Worm (Caenorhabditis elegans) whole organism, L2 larva: ENCODE measurements around the gene rps-4.

Experiments used
- C34F6.9 ChIP-seq: fragments of 150-350 bp; optimal IDR thresholded peaks from 2 replicates; lab custom pipeline; 2014; ENCODE audit warnings: missing biosample characterization, missing genetic modification characterization
- F13H6.1 ChIP-seq: sonication (generic microtip); optimal IDR thresholded peaks from 2 replicates; lab custom pipeline; 2016; ENCODE audit warnings: missing genetic modification characterization, missing compliant biosample characterization
- R02D3.7 ChIP-seq: fragments of 150-350 bp; optimal IDR thresholded peaks from 2 replicates; lab custom pipeline; 2014; ENCODE audit warnings: missing biosample characterization, missing genetic modification characterization
- alr-1 ChIP-seq: fragments of 150-350 bp; optimal IDR thresholded peaks from 2 replicates; lab custom pipeline; 2014; ENCODE audit warnings: missing biosample characterization, missing genetic modification characterization
- aly-2 ChIP-seq: fragments of 150-350 bp; optimal IDR thresholded peaks from 2 replicates; lab custom pipeline; 2014; ENCODE audit warnings: missing biosample characterization, missing genetic modification characterization
- ama-1 ChIP-seq: fragments of 150-350 bp; optimal IDR thresholded peaks from 2 replicates; lab custom pipeline; 2018; ENCODE audit warnings: inconsistent platforms
- blmp-1 ChIP-seq: sonication (generic microtip); optimal IDR thresholded peaks from 2 replicates; lab custom pipeline; 2017; ENCODE audit warnings: missing genetic modification characterization, mild to moderate bottlenecking, missing compliant biosample characterization, antibody characterized with exemption, moderate library complexity; ENCODE audit not compliant: insufficient read depth
- ceh-16 ChIP-seq: fragments of 150-350 bp; optimal IDR thresholded peaks from 2 replicates; lab custom pipeline; 2014; ENCODE audit warnings: missing biosample characterization, missing genetic modification characterization
- crh-2 ChIP-seq: sonication (generic microtip); optimal IDR thresholded peaks from 2 replicates; lab custom pipeline; 2017; ENCODE audit warnings: missing biosample characterization, missing genetic modification characterization
- egl-27 ChIP-seq: sonication (generic microtip); optimal IDR thresholded peaks from 3 replicates; lab custom pipeline; 2017; ENCODE audit warnings: missing biosample characterization, missing genetic modification reagents, missing genetic modification characterization
- elt-1 ChIP-seq: fragments of 150-350 bp; optimal IDR thresholded peaks from 2 replicates; lab custom pipeline; 2014; ENCODE audit warnings: missing biosample characterization, missing genetic modification characterization
- elt-3 ChIP-seq: sonication (generic microtip); optimal IDR thresholded peaks from 2 replicates; lab custom pipeline; 2017; ENCODE audit warnings: missing biosample characterization, missing genetic modification characterization
- fos-1 ChIP-seq: fragments of 150-350 bp; optimal IDR thresholded peaks from 2 replicates; lab custom pipeline; 2014; ENCODE audit warnings: missing biosample characterization, missing genetic modification characterization
- gmeb-1 ChIP-seq: fragments of 150-350 bp; optimal IDR thresholded peaks from 2 replicates; lab custom pipeline; 2014; ENCODE audit warnings: missing biosample characterization, missing genetic modification characterization
- lin-13 ChIP-seq: fragments of 150-350 bp; optimal IDR thresholded peaks from 2 replicates; lab custom pipeline; 2014; ENCODE audit warnings: missing biosample characterization, missing genetic modification reagents, missing genetic modification characterization
- lin-39 ChIP-seq: fragments of 150-350 bp; optimal IDR thresholded peaks from 2 replicates; lab custom pipeline; 2014; ENCODE audit warnings: missing biosample characterization, missing genetic modification reagents, missing genetic modification characterization
- lsy-2 ChIP-seq, 2 experiments: fragments of 150-350 bp in 1 of 2; sonication (generic microtip) in 1 of 2; optimal IDR thresholded peaks; 2 replicates each; lab custom pipeline; 2014 to 2017; ENCODE audit warnings: missing biosample characterization in 2 of 2, missing genetic modification characterization in 2 of 2
- mbf-1 ChIP-seq: sonication (generic microtip); optimal IDR thresholded peaks from 2 replicates; lab custom pipeline; 2017; ENCODE audit warnings: missing biosample characterization, missing genetic modification characterization
- mdl-1 ChIP-seq, 2 experiments: fragments of 150-350 bp in 1 of 2; sonication (generic microtip) in 1 of 2; optimal IDR thresholded peaks; 2 replicates each; lab custom pipeline; 2017; ENCODE audit warnings: missing biosample characterization in 2 of 2, missing genetic modification characterization in 2 of 2
- nhr-10 ChIP-seq: sonication (generic microtip); optimal IDR thresholded peaks from 2 replicates; lab custom pipeline; 2017; ENCODE audit warnings: missing biosample characterization, missing genetic modification characterization
- nhr-11 ChIP-seq: fragments of 150-350 bp; optimal IDR thresholded peaks from 2 replicates; lab custom pipeline; 2014; ENCODE audit warnings: missing biosample characterization, missing genetic modification characterization
- nhr-12 ChIP-seq: fragments of 150-350 bp; optimal IDR thresholded peaks from 2 replicates; lab custom pipeline; 2014; ENCODE audit warnings: missing biosample characterization, missing genetic modification characterization
- nhr-129 ChIP-seq: fragments of 150-350 bp; optimal IDR thresholded peaks from 2 replicates; lab custom pipeline; 2014; ENCODE audit warnings: missing biosample characterization, missing genetic modification characterization
- nhr-21 ChIP-seq: fragments of 150-350 bp; optimal IDR thresholded peaks from 2 replicates; lab custom pipeline; 2014; ENCODE audit warnings: missing biosample characterization, missing genetic modification characterization
- nhr-6 ChIP-seq: fragments of 150-350 bp; optimal IDR thresholded peaks from 2 replicates; lab custom pipeline; 2014; ENCODE audit warnings: missing biosample characterization, missing genetic modification characterization
- nhr-77 ChIP-seq: fragments of 150-350 bp; optimal IDR thresholded peaks from 2 replicates; lab custom pipeline; 2014; ENCODE audit warnings: missing biosample characterization, missing genetic modification characterization
- peb-1 ChIP-seq: fragments of 150-350 bp; optimal IDR thresholded peaks from 2 replicates; lab custom pipeline; 2014; ENCODE audit warnings: missing biosample characterization, missing genetic modification characterization
- sem-4 ChIP-seq: fragments of 150-350 bp; optimal IDR thresholded peaks from 2 replicates; lab custom pipeline; 2014; ENCODE audit warnings: missing biosample characterization, missing genetic modification reagents, missing genetic modification characterization
- snpc-4 ChIP-seq: fragments of 150-350 bp; optimal IDR thresholded peaks from 2 replicates; lab custom pipeline; 2014; ENCODE audit warnings: missing biosample characterization, missing genetic modification characterization
- unc-39 ChIP-seq: fragments of 150-350 bp; optimal IDR thresholded peaks from 2 replicates; lab custom pipeline; 2014; ENCODE audit warnings: missing biosample characterization, missing genetic modification characterization
- unc-62 ChIP-seq: fragments of 150-350 bp; optimal IDR thresholded peaks from 2 replicates; lab custom pipeline; 2014; ENCODE audit warnings: missing biosample characterization, missing genetic modification reagents, missing genetic modification characterization
- zag-1 ChIP-seq: fragments of 150-350 bp; optimal IDR thresholded peaks from 2 replicates; lab custom pipeline; 2014; ENCODE audit warnings: missing biosample characterization, missing genetic modification characterization
- ztf-1 ChIP-seq: fragments of 200-800 bp; sonication (Bioruptor generic); conservative IDR thresholded peaks from 2 replicates; pipeline ENCODE4 v1.3.6; 2022; ENCODE audit warnings: missing genetic modification characterization, missing compliant biosample characterization
- ztf-4 ChIP-seq: fragments of 150-350 bp; optimal IDR thresholded peaks from 2 replicates; lab custom pipeline; 2014; ENCODE audit warnings: missing biosample characterization, missing genetic modification characterization

rps-4 gene

DNA sequence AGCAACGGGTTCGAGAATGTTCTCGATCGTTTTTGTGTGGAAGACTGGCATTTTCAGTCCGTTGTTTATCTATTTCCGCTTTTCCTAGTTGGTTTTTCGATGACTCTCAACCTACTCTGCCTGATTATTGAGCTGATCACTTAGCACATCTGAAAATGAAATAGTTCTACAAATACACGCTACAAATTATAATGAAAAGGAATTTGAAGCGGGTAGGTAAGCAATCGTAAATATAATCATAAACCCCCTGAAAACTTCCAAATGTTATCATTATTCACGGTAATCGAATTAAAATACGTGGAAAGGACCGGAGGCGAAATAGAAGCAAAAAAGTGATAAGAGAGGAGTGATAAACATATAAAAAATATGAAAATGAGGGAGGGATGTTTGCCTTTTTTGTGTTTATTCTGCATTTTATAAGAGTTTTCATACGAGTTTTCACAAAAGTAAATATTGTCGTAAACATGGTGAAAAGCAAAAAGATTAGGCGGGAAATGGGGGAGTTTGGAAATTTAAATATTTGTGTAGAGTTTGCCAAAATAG, 9.8 kb upstream of the rps-4 start, which contains the start of gene deb-1:
deb-1 (minus strand) TSS at position 51 of the 543 bp plus-strand sequence.
- TF ChIP-seq crh-2 (tag; lab: Kevin White, UChicago) (peak; percentile 76), fos-1 (tag; lab: Kevin White, UChicago) (peak; percentile 44), zag-1 (tag; lab: Kevin White, UChicago) (no peak), aly-2 (no peak), nhr-6 (no peak)

DNA sequence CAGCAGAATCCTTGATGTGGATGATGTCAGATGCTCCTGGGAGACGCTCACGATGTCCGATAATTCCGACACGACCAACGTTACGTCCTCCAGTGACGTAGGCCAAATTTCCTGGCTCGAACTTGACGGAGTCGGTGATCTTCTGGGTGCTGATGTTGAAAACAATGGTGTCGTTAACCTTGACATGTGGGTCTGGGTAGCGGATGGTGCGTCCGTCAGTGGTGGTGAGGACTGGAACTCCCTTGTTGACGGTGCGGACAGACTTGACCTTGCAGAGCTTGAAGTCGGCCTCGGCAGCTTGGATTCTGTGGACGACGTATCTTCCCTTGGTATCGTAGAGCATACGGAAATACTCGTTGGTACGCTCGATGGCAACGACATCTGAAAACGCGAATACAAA, 506 bp downstream of the rps-4 start:
- TF ChIP-seq ztf-1 (GFP tag; lab: Robert Waterston, UW) (no peak), nhr-21 (no peak), blmp-1 (no peak), zag-1 (tag; lab: Kevin White, UChicago) (no peak), C34F6.9 (no peak), lin-13 (GFP tag; lab: Kevin White, UChicago) (no peak), lsy-2 (tag; optimal IDR thresholded peaks at IDR 0.05; lab: Kevin White, UChicago) (no peak), nhr-77 (no peak), unc-62 (GFP tag; lab: Kevin White, UChicago) (no peak), egl-27 (tag; lab: Kevin White, UChicago) (no peak), ama-1 (lab: Kevin White, UChicago) (no peak), unc-39 (tag; lab: Kevin White, UChicago) (no peak)

DNA sequence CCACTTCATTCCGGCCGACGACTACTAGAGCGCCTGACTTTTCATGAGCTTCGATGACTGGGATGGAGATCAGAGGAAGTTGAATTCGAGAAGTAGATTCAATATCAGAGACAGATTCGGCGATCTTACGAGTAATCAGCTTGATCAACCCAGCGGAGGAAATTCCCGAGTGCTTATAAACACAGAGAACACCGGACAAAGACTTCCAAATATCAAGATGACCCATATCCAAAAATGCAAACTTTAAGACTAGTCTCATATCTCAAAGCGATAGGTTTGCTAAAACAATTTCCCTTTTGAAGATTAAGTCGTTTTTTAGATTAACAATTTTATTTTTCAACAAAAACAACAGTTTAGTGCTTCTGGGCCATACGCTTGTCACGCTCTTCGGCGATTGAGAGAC, 1.1 kb downstream of the rps-4 start, which contains the start of gene Y43B11AR.3:
Y43B11AR.3 (minus strand) TSS at position 335 of the 403 bp plus-strand sequence.
- no peak for TF ChIP-seq ztf-4 (tag; lab: Kevin White, UChicago)
- TF ChIP-seq peb-1 (tag; lab: Kevin White, UChicago), result no peak
- TF ChIP-seq ama-1 (lab: Kevin White, UChicago), result peak; percentile 46
- TF ChIP-seq alr-1, result no peak
- peak; percentile 33 for TF ChIP-seq nhr-11 (tag; lab: Kevin White, UChicago)

DNA sequence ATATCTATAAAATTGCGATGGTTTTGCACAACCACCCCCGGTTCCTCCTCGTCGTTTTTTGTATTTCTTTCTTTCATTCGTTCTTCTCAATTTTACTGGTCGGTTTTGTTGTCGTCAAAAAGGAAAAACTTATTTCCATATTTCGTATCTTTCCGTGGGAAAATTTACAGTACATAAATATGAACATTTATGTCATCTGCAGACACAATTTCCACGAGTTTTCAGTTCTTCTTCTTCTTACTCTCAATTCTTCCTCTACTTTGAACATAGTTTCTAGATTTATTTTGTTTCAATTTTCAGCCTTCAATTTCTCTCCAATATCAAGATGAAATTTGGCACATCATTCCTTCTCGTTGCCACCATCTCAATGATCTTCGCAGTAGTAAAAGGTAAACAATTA, 3.3 kb downstream of the rps-4 start, which contains the start of gene Y43B11AR.1:
Y43B11AR.1 (plus strand) TSS at position 301 of the 400 bp plus-strand sequence.
- TF ChIP-seq lsy-2 (tag; optimal IDR thresholded peaks at IDR 0.05; lab: Kevin White, UChicago) (no peak), elt-3 (tag; lab: Kevin White, UChicago) (no peak), gmeb-1 (tag; lab: Kevin White, UChicago) (no peak), ztf-1 (GFP tag; lab: Robert Waterston, UW) (no peak), nhr-11 (tag; lab: Kevin White, UChicago) (no peak), fos-1 (tag; lab: Kevin White, UChicago) (no peak), zag-1 (tag; lab: Kevin White, UChicago) (no peak), nhr-129 (tag; lab: Kevin White, UChicago) (no peak), R02D3.7 (tag; lab: Kevin White, UChicago) (no peak), sem-4 (tag; lab: Kevin White, UChicago) (no peak), mbf-1 (tag; lab: Kevin White, UChicago) (no peak), F13H6.1 (tag; lab: Kevin White, UChicago) (no peak), nhr-12 (tag; lab: Kevin White, UChicago) (no peak), peb-1 (tag; lab: Kevin White, UChicago) (no peak), blmp-1 (no peak)

DNA sequence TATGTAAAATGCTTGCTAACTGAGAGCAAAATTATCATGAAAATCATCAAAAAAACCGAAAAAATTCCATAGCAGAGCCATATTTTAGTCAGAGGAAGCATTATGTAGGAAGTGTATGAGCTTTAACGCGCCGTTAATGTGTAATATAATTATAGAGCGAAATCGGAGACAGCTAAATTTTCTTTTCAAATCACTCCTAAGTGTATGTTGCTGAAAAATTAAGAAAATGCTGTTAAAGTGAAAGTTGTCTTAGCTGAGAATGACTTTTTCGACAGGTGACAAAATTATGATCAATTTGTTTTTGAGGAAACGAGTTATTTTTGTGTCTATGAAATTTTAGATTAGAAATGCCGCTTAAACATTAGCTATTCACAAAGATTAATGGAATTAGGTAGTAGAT, 9.4 kb downstream of the rps-4 start, which contains the start of gene srg-50:
srg-50 (minus strand) TSS at position 101 of the 400 bp plus-strand sequence.
- TF ChIP-seq nhr-10 (tag; lab: Kevin White, UChicago) (no peak), F13H6.1 (tag; lab: Kevin White, UChicago) (no peak), gmeb-1 (tag; lab: Kevin White, UChicago) (no peak), R02D3.7 (tag; lab: Kevin White, UChicago) (no peak), mdl-1 (tag; optimal IDR thresholded peaks at IDR 0.05; lab: Kevin White, UChicago) (no peak), lin-39 (tag; lab: Kevin White, UChicago) (no peak), elt-1 (tag; lab: Kevin White, UChicago) (no peak)

DNA sequence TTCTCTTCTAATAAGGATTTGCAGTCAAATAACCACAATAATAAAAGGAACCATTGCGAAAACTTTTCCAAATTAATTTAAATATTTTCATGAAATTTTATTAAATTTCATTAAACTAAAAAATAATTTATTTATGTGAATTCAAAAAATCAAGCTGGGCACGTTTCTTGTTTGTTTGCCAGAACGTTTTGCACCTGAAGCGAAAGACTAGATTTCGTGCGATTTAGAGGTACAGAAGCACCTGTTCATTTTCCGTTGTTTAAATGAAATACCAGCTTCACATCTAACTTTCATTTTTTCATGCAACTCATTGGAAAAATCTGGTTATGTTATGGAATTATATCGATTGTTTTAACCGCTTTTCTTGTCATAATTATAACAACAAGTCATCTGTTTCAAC, 12.4 kb downstream of the rps-4 start, which contains the start of gene srg-48:
srg-48 (plus strand) TSS at position 301 of the 400 bp plus-strand sequence.
- TF ChIP-seq unc-62 (GFP tag; lab: Kevin White, UChicago) (no peak), ceh-16 (tag; lab: Kevin White, UChicago) (no peak), blmp-1 (no peak), lin-39 (tag; lab: Kevin White, UChicago) (no peak), F13H6.1 (tag; lab: Kevin White, UChicago) (no peak), snpc-4 (tag; lab: Kevin White, UChicago) (no peak), egl-27 (tag; lab: Kevin White, UChicago) (no peak), nhr-10 (tag; lab: Kevin White, UChicago) (no peak)
